Worm (Caenorhabditis elegans): Measurements from ENCODE around the gene nprl-2.
A peak's percentile ranks its signal among the peaks of the same experiment; 100 is the strongest.

The nprl-2 gene

ce11 chrIV:7507841-7508509 lies 48.6 kb upstream of the nprl-2 start, which contains the start of the genes vdac-1 and R05G6.5:
vdac-1 (minus strand) TSS chrIV:7507891.
R05G6.5 (plus strand) TSS chrIV:7508367.
- TF ChIP-seq pqm-1 (tag; optimal IDR thresholded peaks at IDR 0.05) (peak; percentile 41), lin-15B (tag; optimal IDR thresholded peaks at IDR 0.05) (peak; percentile 90), nhr-237 (tag; optimal IDR thresholded peaks at IDR 0.05) (no peak), elt-3 (tag; optimal IDR thresholded peaks at IDR 0.05) (peak in 1 of 3 experiments; percentile 9), ZK546.5 (tag; optimal IDR thresholded peaks at IDR 0.05) (no peak), lin-39 (tag; optimal IDR thresholded peaks at IDR 0.05) (peak; percentile 76), elt-1 (tag; optimal IDR thresholded peaks at IDR 0.05) (peak; percentile 9), nhr-23 (tag; optimal IDR thresholded peaks at IDR 0.05) (peak; percentile 83), nhr-43 (tag; optimal IDR thresholded peaks at IDR 0.05; ENCODE audit: poor library complexity, severe bottlenecking) (peak; percentile 77), pha-4 (tag; optimal IDR thresholded peaks at IDR 0.05) (peak; percentile 86), jun-1 (tag; optimal IDR thresholded peaks at IDR 0.05) (peak; percentile 81), nfya-1 (tag; optimal IDR thresholded peaks at IDR 0.05; ENCODE audit: insufficient read depth) (peak; percentile 92), ceh-82 (tag; optimal IDR thresholded peaks at IDR 0.05) (no peak), mdl-1 (tag; optimal IDR thresholded peaks at IDR 0.05) (no peak), nhr-67 (tag; optimal IDR thresholded peaks at IDR 0.05) (no peak), R02D3.7 (tag; optimal IDR thresholded peaks at IDR 0.05) (peak; percentile 75), unc-62 (GFP tag; optimal IDR thresholded peaks at IDR 0.05) (peak; percentile 18), hmg-11 (tag; optimal IDR thresholded peaks at IDR 0.05) (peak; percentile 39), egl-5 (tag; optimal IDR thresholded peaks at IDR 0.05) (peak; percentile 71), skn-1 (tag; optimal IDR thresholded peaks at IDR 0.05) (no peak), nhr-76 (tag; optimal IDR thresholded peaks at IDR 0.05) (peak; percentile 56), elt-2 (tag; optimal IDR thresholded peaks at IDR 0.05) (peak; percentile 87), lsy-12 (tag; optimal IDR thresholded peaks at IDR 0.05) (peak; percentile 66), snpc-4 (tag; optimal IDR thresholded peaks at IDR 0.05) (peak; percentile 73), nhr-25 (tag; optimal IDR thresholded peaks at IDR 0.05) (peak; percentile 84), ceh-28 (tag; optimal IDR thresholded peaks at IDR 0.05) (peak; percentile 42), aly-2 (tag; optimal IDR thresholded peaks at IDR 0.05) (no peak)

DNA sequence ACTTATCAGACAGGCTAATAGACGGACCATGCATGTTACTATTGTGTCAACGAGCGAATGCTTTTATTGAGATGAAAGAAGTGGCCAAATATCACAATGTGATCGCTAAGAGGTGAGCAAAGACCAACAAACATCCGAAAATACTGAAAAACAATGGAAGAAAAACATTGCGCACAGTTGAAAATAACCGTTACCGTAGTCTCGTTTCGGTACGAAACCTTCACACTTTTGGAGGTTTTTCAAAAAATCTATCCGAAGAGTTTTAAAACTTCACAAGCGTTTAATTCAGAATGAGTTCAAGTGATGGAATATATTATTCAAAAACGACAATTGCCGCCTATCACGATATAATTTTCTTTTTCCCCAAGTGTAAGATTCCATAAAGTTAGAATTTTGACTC lies 47.8 kb upstream of the nprl-2 start:
- no peak for TF ChIP-seq ztf-4 (tag; optimal IDR thresholded peaks at IDR 0.05)
- TF ChIP-seq nhr-67 (tag; optimal IDR thresholded peaks at IDR 0.05) = no peak
- TF ChIP-seq nhr-12 (tag; optimal IDR thresholded peaks at IDR 0.05) = no peak
- no peak for TF ChIP-seq nhr-23 (tag; optimal IDR thresholded peaks at IDR 0.05)
- TF ChIP-seq lsy-12 (tag; optimal IDR thresholded peaks at IDR 0.05) = no peak
- peak; percentile 61 for TF ChIP-seq pha-4 (tag; optimal IDR thresholded peaks at IDR 0.05)
- no peak for TF ChIP-seq skn-1 (tag; optimal IDR thresholded peaks at IDR 0.05)

DNA sequence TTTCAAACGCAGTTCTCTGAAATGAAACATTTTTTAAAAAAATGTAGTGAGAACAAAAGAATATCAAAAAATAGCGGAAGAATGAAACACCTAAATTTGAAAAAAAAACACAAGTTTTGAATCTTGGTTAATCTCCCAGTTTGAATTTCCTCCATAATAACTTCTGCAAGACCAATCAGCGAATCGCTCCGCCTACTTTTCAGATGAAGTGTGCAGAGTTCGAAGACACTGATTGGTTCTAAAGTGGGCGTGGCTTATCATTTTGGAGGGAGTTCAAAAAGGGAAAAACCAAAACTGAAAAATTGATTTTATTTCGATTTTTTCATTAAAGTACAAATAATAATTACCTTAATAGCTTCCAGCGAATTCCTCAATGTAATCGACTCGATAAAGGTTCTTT lies 45.8 kb upstream of the nprl-2 start:
- no peak for TF ChIP-seq R02D3.7 (tag; optimal IDR thresholded peaks at IDR 0.05)
- TF ChIP-seq nfya-1 (tag; optimal IDR thresholded peaks at IDR 0.05; ENCODE audit: insufficient read depth) = peak; percentile 96
- peak; percentile 18 for TF ChIP-seq lin-15B (tag; optimal IDR thresholded peaks at IDR 0.05)

- peak; percentile 88 for TF ChIP-seq R02D3.7 (tag; optimal IDR thresholded peaks at IDR 0.05)
- TF ChIP-seq unc-62 (GFP tag; optimal IDR thresholded peaks at IDR 0.05) = no peak
- peak; percentile 6 for TF ChIP-seq lin-39 (tag; optimal IDR thresholded peaks at IDR 0.05)
- TF ChIP-seq sea-2 (GFP tag; optimal IDR thresholded peaks at IDR 0.05) = no peak
- peak; percentile 71 for TF ChIP-seq nfya-1 (tag; optimal IDR thresholded peaks at IDR 0.05; ENCODE audit: insufficient read depth)
- TF ChIP-seq nhr-77 (tag; optimal IDR thresholded peaks at IDR 0.05) = no peak
- TF ChIP-seq ama-1 (optimal IDR thresholded peaks at IDR 0.05) = no peak
- TF ChIP-seq pha-4 (tag; optimal IDR thresholded peaks at IDR 0.05) = peak; percentile 79
- TF ChIP-seq jun-1 (tag; optimal IDR thresholded peaks at IDR 0.05) = no peak
- peak; percentile 44 for TF ChIP-seq nhr-23 (tag; optimal IDR thresholded peaks at IDR 0.05)
- no peak for TF ChIP-seq egl-27 (tag; optimal IDR thresholded peaks at IDR 0.05)
- TF ChIP-seq tbx-2 (tag; optimal IDR thresholded peaks at IDR 0.05) = no peak
- no peak for TF ChIP-seq nhr-25 (tag; optimal IDR thresholded peaks at IDR 0.05)
- peak; percentile 54 for TF ChIP-seq lin-15B (tag; optimal IDR thresholded peaks at IDR 0.05)
- TF ChIP-seq fkh-10 (GFP tag; optimal IDR thresholded peaks at IDR 0.05) = no peak
- TF ChIP-seq nhr-67 (tag; optimal IDR thresholded peaks at IDR 0.05) = no peak
- peak; percentile 10 for TF ChIP-seq hmg-11 (tag; optimal IDR thresholded peaks at IDR 0.05)
- TF ChIP-seq nhr-28 (tag; optimal IDR thresholded peaks at IDR 0.05) = no peak
- no peak for TF ChIP-seq nhr-43 (tag; optimal IDR thresholded peaks at IDR 0.05; ENCODE audit: poor library complexity, severe bottlenecking)
- TF ChIP-seq eor-1 (tag; optimal IDR thresholded peaks at IDR 0.05) = no peak
- TF ChIP-seq zag-1 (tag; optimal IDR thresholded peaks at IDR 0.05) = no peak
- TF ChIP-seq egl-5 (tag; optimal IDR thresholded peaks at IDR 0.05) = no peak
- TF ChIP-seq ceh-28 (tag; optimal IDR thresholded peaks at IDR 0.05) = peak; percentile 41
- TF ChIP-seq snpc-4 (tag; optimal IDR thresholded peaks at IDR 0.05) = peak; percentile 26
- no peak for TF ChIP-seq nhr-11 (tag; optimal IDR thresholded peaks at IDR 0.05)
- no peak for TF ChIP-seq aly-2 (tag; optimal IDR thresholded peaks at IDR 0.05)
- no peak for TF ChIP-seq daf-12 (tag; optimal IDR thresholded peaks at IDR 0.05)
- TF ChIP-seq ceh-16 (tag; optimal IDR thresholded peaks at IDR 0.05) = no peak
These were observed 43.9 kb upstream of the nprl-2 start, which contains the start of the genes plc-4 and R05G6.4 for ce11 chrIV:7512617-7513233. plc-4 (minus strand) TSS chrIV:7512667. R05G6.4 (plus strand) TSS chrIV:7513233.

All from whole organism, L3 larva.